Worm (Caenorhabditis elegans) whole organism, L1 larva: Measurements from ENCODE around the gene zig-10.

Experiments used
- C04F5.9 ChIP-seq: sonication (generic microtip); optimal IDR thresholded peaks from 2 replicates; lab custom pipeline; 2016; ENCODE audit warnings: missing genetic modification characterization, missing compliant biosample characterization
- C34B4.2 ChIP-seq: sonication (generic microtip); optimal IDR thresholded peaks from 2 replicates; lab custom pipeline; 2017; ENCODE audit warnings: mild to moderate bottlenecking, missing genetic modification characterization, missing compliant biosample characterization
- Y116A8C.19 ChIP-seq: sonication (generic microtip); optimal IDR thresholded peaks from 2 replicates; lab custom pipeline; 2016; ENCODE audit warnings: missing compliant biosample characterization, missing genetic modification characterization, borderline replicate concordance
- aly-2 ChIP-seq: fragments of 150-350 bp; optimal IDR thresholded peaks from 2 replicates; lab custom pipeline; 2014; ENCODE audit warnings: missing biosample characterization, missing genetic modification characterization
- ama-1 ChIP-seq: fragments of 150-350 bp; optimal IDR thresholded peaks from 2 replicates; lab custom pipeline; 2014
- blmp-1 ChIP-seq: fragments of 150-350 bp; optimal IDR thresholded peaks from 2 replicates; lab custom pipeline; 2014; ENCODE audit warnings: missing biosample characterization, missing genetic modification characterization
- ceh-63 ChIP-seq: fragments of 200-800 bp; sonication (Bioruptor generic); optimal IDR thresholded peaks from 2 replicates; lab custom pipeline; 2018; ENCODE audit warnings: mild to moderate bottlenecking, missing genetic modification characterization, missing compliant biosample characterization
- ceh-8 ChIP-seq: fragments of 200-800 bp; sonication (Bioruptor generic); optimal IDR thresholded peaks from 2 replicates; lab custom pipeline; 2018; ENCODE audit warnings: mild to moderate bottlenecking, missing genetic modification characterization, moderate library complexity, missing compliant biosample characterization
- ceh-88 ChIP-seq: fragments of 200-800 bp; sonication (Bioruptor generic); IDR thresholded peaks from 2 replicates; pipeline ENCODE4 v1.3.6; 2022; ENCODE audit warnings: missing genetic modification characterization, missing compliant biosample characterization
- ces-1 ChIP-seq: fragments of 150-350 bp; optimal IDR thresholded peaks from 2 replicates; lab custom pipeline; 2014; ENCODE audit warnings: missing biosample characterization, missing genetic modification reagents, missing genetic modification characterization
- dsc-1 ChIP-seq: sonication (generic microtip); optimal IDR thresholded peaks from 2 replicates; lab custom pipeline; 2016; ENCODE audit warnings: mild to moderate bottlenecking, missing genetic modification characterization, missing compliant biosample characterization
- efl-1 ChIP-seq, 4 experiments: fragments of 150-350 bp; optimal IDR thresholded peaks in 3 of 4; peaks in 1 of 4; 1 replicate in 1 of 4; 2 replicates in 3 of 4; lab custom pipeline; 2014; ENCODE audit warnings: missing biosample characterization in 2 of 4, missing genetic modification characterization in 2 of 4, missing genetic modification reagents in 2 of 4
- efl-3 ChIP-seq: fragments of 200-800 bp; sonication (Bioruptor generic); optimal IDR thresholded peaks from 2 replicates; lab custom pipeline; 2018; ENCODE audit warnings: mild to moderate bottlenecking, missing genetic modification characterization, missing compliant biosample characterization
- elt-3 ChIP-seq, 6 experiments: fragments of 150-350 bp in 1 of 6; sonication (generic microtip); optimal IDR thresholded peaks; 2 replicates each; lab custom pipeline; 2017 to 2018; ENCODE audit warnings: missing biosample characterization in 6 of 6, missing genetic modification characterization in 6 of 6, inconsistent platforms in 1 of 6
- ets-5 ChIP-seq: fragments of 200-800 bp; sonication (Bioruptor generic); IDR thresholded peaks from 2 replicates; pipeline ENCODE4 v1.3.6; 2022; ENCODE audit warnings: missing genetic modification characterization, missing compliant biosample characterization
- fkh-10 ChIP-seq: sonication (generic microtip); optimal IDR thresholded peaks from 2 replicates; lab custom pipeline; 2017; ENCODE audit warnings: missing biosample characterization, missing genetic modification reagents, missing genetic modification characterization
- fos-1 ChIP-seq: fragments of 150-350 bp; optimal IDR thresholded peaks from 2 replicates; lab custom pipeline; 2014; ENCODE audit warnings: missing biosample characterization, missing genetic modification characterization
- grh-1 ChIP-seq: fragments of 200-800 bp; sonication (Bioruptor generic); IDR thresholded peaks from 2 replicates; pipeline ENCODE4 v1.3.6; 2022; ENCODE audit warnings: missing genetic modification reagents, missing genetic modification characterization, missing compliant biosample characterization
- hlh-17 ChIP-seq: fragments of 200-800 bp; sonication (Bioruptor generic); optimal IDR thresholded peaks from 2 replicates; lab custom pipeline; 2018; ENCODE audit warnings: missing genetic modification characterization, mild to moderate bottlenecking, missing compliant biosample characterization, moderate library complexity, borderline replicate concordance
- isw-1 ChIP-seq: fragments of 200-800 bp; sonication (Bioruptor generic); IDR thresholded peaks from 2 replicates; pipeline ENCODE4 v1.3.6; 2022; ENCODE audit warnings: missing genetic modification characterization, missing compliant biosample characterization
- jun-1 ChIP-seq: fragments of 150-350 bp; optimal IDR thresholded peaks from 2 replicates; lab custom pipeline; 2014; ENCODE audit warnings: missing biosample characterization, missing genetic modification reagents, missing genetic modification characterization
- lin-13 ChIP-seq: fragments of 150-350 bp; optimal IDR thresholded peaks from 2 replicates; lab custom pipeline; 2014; ENCODE audit warnings: missing biosample characterization, missing genetic modification reagents, missing genetic modification characterization
- lin-14 ChIP-seq: fragments of 200-800 bp; sonication (Bioruptor generic); optimal IDR thresholded peaks from 2 replicates; lab custom pipeline; 2018; ENCODE audit warnings: mild to moderate bottlenecking, missing genetic modification characterization, moderate library complexity, missing compliant biosample characterization
- lin-15B ChIP-seq: fragments of 150-350 bp; sonication (generic microtip); optimal IDR thresholded peaks from 3 replicates; lab custom pipeline; 2014; ENCODE audit warnings: missing biosample characterization, missing genetic modification characterization
- lin-39 ChIP-seq: fragments of 150-350 bp; optimal IDR thresholded peaks from 2 replicates; lab custom pipeline; 2014; ENCODE audit warnings: missing biosample characterization, missing genetic modification reagents, missing genetic modification characterization
- lsy-2 ChIP-seq, 2 experiments: fragments of 150-350 bp; optimal IDR thresholded peaks; 2 replicates each; lab custom pipeline; 2014; ENCODE audit warnings: missing biosample characterization in 2 of 2, missing genetic modification characterization in 2 of 2
- nhr-47 ChIP-seq: sonication (generic microtip); optimal IDR thresholded peaks from 2 replicates; lab custom pipeline; 2016; ENCODE audit warnings: mild to moderate bottlenecking, missing genetic modification characterization, moderate library complexity, missing compliant biosample characterization
- nhr-76 ChIP-seq: sonication (generic microtip); optimal IDR thresholded peaks from 2 replicates; lab custom pipeline; 2017; ENCODE audit warnings: missing biosample characterization, missing genetic modification characterization
- nhr-77 ChIP-seq: fragments of 150-350 bp; optimal IDR thresholded peaks from 2 replicates; lab custom pipeline; 2014; ENCODE audit warnings: missing biosample characterization, missing genetic modification characterization
- nhr-84 ChIP-seq: sonication (generic microtip); optimal IDR thresholded peaks from 2 replicates; lab custom pipeline; 2017; ENCODE audit warnings: missing biosample characterization, missing genetic modification characterization
- nhr-85 ChIP-seq: sonication (generic microtip); peaks from one replicate; lab custom pipeline; 2016; ENCODE audit warnings: missing genetic modification characterization, inconsistent platforms, missing compliant biosample characterization
- nhr-90 ChIP-seq: sonication (generic microtip); optimal IDR thresholded peaks from 2 replicates; lab custom pipeline; 2016; ENCODE audit warnings: mild to moderate bottlenecking, missing genetic modification characterization, missing compliant biosample characterization; ENCODE audit not compliant: poor library complexity
- pag-3 ChIP-seq: sonication (generic microtip); optimal IDR thresholded peaks from 2 replicates; lab custom pipeline; 2017; ENCODE audit warnings: missing genetic modification characterization, mild to moderate bottlenecking, missing compliant biosample characterization, antibody characterized with exemption, borderline replicate concordance; ENCODE audit not compliant: insufficient read depth
- snu-23 ChIP-seq: sonication (generic microtip); optimal IDR thresholded peaks from 2 replicates; lab custom pipeline; 2016; ENCODE audit warnings: missing genetic modification characterization, missing compliant biosample characterization
- tbx-2 ChIP-seq: sonication (generic microtip); optimal IDR thresholded peaks from 2 replicates; lab custom pipeline; 2016; ENCODE audit warnings: missing genetic modification characterization, missing compliant biosample characterization
- tlp-1 ChIP-seq: fragments of 150-350 bp; optimal IDR thresholded peaks from 2 replicates; lab custom pipeline; 2014; ENCODE audit warnings: missing biosample characterization, missing genetic modification characterization
- unc-130 ChIP-seq: fragments of 150-350 bp; optimal IDR thresholded peaks from 2 replicates; lab custom pipeline; 2017; ENCODE audit warnings: missing biosample characterization, missing genetic modification characterization, inconsistent platforms
- unc-30 ChIP-seq: sonication (generic microtip); optimal IDR thresholded peaks from 2 replicates; lab custom pipeline; 2017; ENCODE audit warnings: missing biosample characterization, missing genetic modification characterization
- zag-1 ChIP-seq: fragments of 150-350 bp; optimal IDR thresholded peaks from 2 replicates; lab custom pipeline; 2014; ENCODE audit warnings: missing biosample characterization, missing genetic modification characterization
- zip-4 ChIP-seq: fragments of 200-800 bp; sonication (Bioruptor generic); optimal IDR thresholded peaks from 2 replicates; lab custom pipeline; 2018; ENCODE audit warnings: mild to moderate bottlenecking, missing genetic modification characterization, moderate library complexity, missing compliant biosample characterization
- ztf-11 ChIP-seq, 2 experiments: sonication (generic microtip); optimal IDR thresholded peaks; 2 replicates each; lab custom pipeline; 2016 to 2017; ENCODE audit warnings: missing genetic modification characterization in 2 of 2, missing biosample characterization in 1 of 2, missing compliant biosample characterization in 1 of 2
- ztf-4 ChIP-seq: fragments of 150-350 bp; optimal IDR thresholded peaks from 2 replicates; lab custom pipeline; 2014; ENCODE audit warnings: missing biosample characterization, missing genetic modification characterization

The zig-10 gene

ce11 chrII:6398406-6398805 lies at the start of gene zig-10:
zig-10 (plus strand) TSS chrII:6398706.
- no peak for TF ChIP-seq ztf-11 (tag; optimal IDR thresholded peaks at IDR 0.05; lab: Kevin White, UChicago)
- TF ChIP-seq fkh-10, result no peak
- no peak for TF ChIP-seq lin-14
- TF ChIP-seq dsc-1, result no peak
- TF ChIP-seq tbx-2 (tag; lab: Kevin White, UChicago), result no peak
- TF ChIP-seq efl-1 (optimal IDR thresholded peaks at IDR 0.05; lab: Kevin White, UChicago), result no peak
- no peak for TF ChIP-seq efl-1 (GFP tag; optimal IDR thresholded peaks at IDR 0.05 in 1 of 2; lab: Kevin White, UChicago)
- TF ChIP-seq efl-3 (GFP tag; lab: Kevin White, UChicago), result no peak
- TF ChIP-seq, all 84 proteins: peak for 0

- TF ChIP-seq blmp-1 (tag; lab: Kevin White, UChicago), result no peak
- TF ChIP-seq fos-1 (tag; lab: Kevin White, UChicago), result no peak
- no peak for TF ChIP-seq ceh-88 (GFP tag; lab: Robert Waterston, UW)
- TF ChIP-seq lin-39 (tag; lab: Kevin White, UChicago), result no peak
- TF ChIP-seq efl-1 (optimal IDR thresholded peaks at IDR 0.05; lab: Kevin White, UChicago), result no peak
- TF ChIP-seq efl-1 (GFP tag; optimal IDR thresholded peaks at IDR 0.05 in 1 of 2; lab: Kevin White, UChicago), result peak in 1 of 2 experiments; percentile 91
Observed at ce11 chrII:6349968-6350367, 48.5 kb upstream of the zig-10 start.

ce11 chrII:6351887-6352286 lies 46.6 kb upstream of the zig-10 start, which contains the start of gene C32D5.10:
C32D5.10 (minus strand) TSS chrII:6351987.
- TF ChIP-seq C04F5.9 (no peak), ceh-8 (GFP tag; lab: Kevin White, UChicago) (no peak), C34B4.2 (tag; lab: Kevin White, UChicago) (no peak), ama-1 (lab: Kevin White, UChicago) (no peak), zip-4 (GFP tag; lab: Kevin White, UChicago) (no peak), nhr-76 (tag; lab: Kevin White, UChicago) (no peak), zag-1 (tag; lab: Kevin White, UChicago) (no peak), elt-3 (tag; optimal IDR thresholded peaks at IDR 0.05; lab: Kevin White, UChicago) (no peak), hlh-17 (GFP tag; lab: Kevin White, UChicago) (no peak), snu-23 (GFP tag; lab: Kevin White, UChicago) (no peak), isw-1 (GFP tag; lab: Robert Waterston, UW) (no peak), nhr-85 (no peak), Y116A8C.19 (tag; lab: Kevin White, UChicago) (no peak), pag-3 (tag; lab: Kevin White, UChicago) (no peak), unc-130 (no peak), nhr-47 (tag; lab: Kevin White, UChicago) (no peak), lin-13 (no peak)

- TF ChIP-seq tlp-1 (tag; lab: Kevin White, UChicago) (no peak), zag-1 (tag; lab: Kevin White, UChicago) (no peak), efl-1 (optimal IDR thresholded peaks at IDR 0.05; lab: Kevin White, UChicago) (peak; percentile 57 to 75), efl-1 (GFP tag; optimal IDR thresholded peaks at IDR 0.05 in 1 of 2; lab: Kevin White, UChicago) (peak; percentile 72 to 97), ztf-11 (tag; optimal IDR thresholded peaks at IDR 0.05; lab: Kevin White, UChicago) (no peak), ces-1 (GFP tag; lab: Kevin White, UChicago) (no peak), nhr-90 (peak; percentile 47), C34B4.2 (tag; lab: Kevin White, UChicago) (no peak), grh-1 (GFP tag; lab: Robert Waterston, UW) (peak; percentile 32; the same call in 1 of the 2 replicates), jun-1 (tag; lab: Kevin White, UChicago) (peak; percentile 48), nhr-84 (tag; lab: Kevin White, UChicago) (no peak), dsc-1 (peak; percentile 68), ceh-63 (no peak), lsy-2 (tag; optimal IDR thresholded peaks at IDR 0.05; lab: Kevin White, UChicago) (peak; percentile 82 to 86), ztf-4 (tag; lab: Kevin White, UChicago) (peak; percentile 63), ceh-8 (GFP tag; lab: Kevin White, UChicago) (no peak), aly-2 (tag; lab: Kevin White, UChicago) (no peak), lin-15B (peak; percentile 57), ets-5 (GFP tag; lab: Robert Waterston, UW) (no peak), unc-30 (tag; lab: Kevin White, UChicago) (no peak), efl-3 (GFP tag; lab: Kevin White, UChicago) (no peak), isw-1 (GFP tag; lab: Robert Waterston, UW) (peak; percentile 63), lin-13 (peak; percentile 69), nhr-77 (tag; lab: Kevin White, UChicago) (peak; percentile 72), ama-1 (lab: Kevin White, UChicago) (no peak), lin-14 (peak; percentile 91), hlh-17 (GFP tag; lab: Kevin White, UChicago) (no peak)
Observed at ce11 chrII:6355396-6356346, 42.8 kb upstream of the zig-10 start, which contains the start of gene C32D5.11. C32D5.11 (minus strand) TSS chrII:6355446.
